Worm (Caenorhabditis elegans): ENCODE results near the gene srt-39.
A peak's percentile ranks its signal among the peaks of the same experiment; 100 is the strongest.

DNA sequence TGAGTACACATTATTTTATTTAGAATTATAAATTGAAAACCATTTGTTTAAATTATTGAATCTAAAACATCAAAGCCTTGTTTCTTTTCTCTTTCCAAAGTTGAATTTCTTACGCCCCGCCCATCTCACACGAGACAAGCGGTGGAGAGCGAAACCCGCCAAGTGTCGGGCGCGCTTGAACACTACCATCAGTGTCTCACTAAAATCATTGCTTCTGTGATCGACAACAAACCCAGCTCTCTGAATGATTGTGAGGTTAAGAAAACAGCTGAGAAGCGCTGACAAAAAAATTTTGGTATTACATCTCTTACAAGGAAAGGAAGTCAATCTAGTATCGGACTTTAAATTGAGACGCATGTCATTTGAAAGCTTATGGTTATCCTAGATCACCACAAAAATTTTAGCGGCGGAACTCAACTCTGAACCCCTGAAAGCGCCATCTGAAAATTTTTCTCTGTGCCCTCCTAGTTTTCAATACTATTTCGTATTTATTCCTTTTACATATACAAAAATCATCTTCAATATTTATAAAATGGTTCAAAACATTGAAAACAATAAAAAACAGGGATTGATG is 6.5 kb downstream of the srt-39 start:
- no peak for TF ChIP-seq fkh-2 (tag; optimal IDR thresholded peaks at IDR 0.05)
- TF ChIP-seq ama-1 (optimal IDR thresholded peaks at IDR 0.05): peak; percentile 78
- peak; percentile 32 for TF ChIP-seq pha-4 (tag; optimal IDR thresholded peaks at IDR 0.05)
- no peak for TF ChIP-seq ZK546.5 (tag; optimal IDR thresholded peaks at IDR 0.05)
- no peak for TF ChIP-seq zag-1 (tag; optimal IDR thresholded peaks at IDR 0.05)
- peak; percentile 64 for TF ChIP-seq nhr-25 (tag; optimal IDR thresholded peaks at IDR 0.05)
- TF ChIP-seq pqm-1 (tag; optimal IDR thresholded peaks at IDR 0.05): peak; percentile 54
